Worm (Caenorhabditis elegans): ENCODE data around the gene T05A7.12.

DNA sequence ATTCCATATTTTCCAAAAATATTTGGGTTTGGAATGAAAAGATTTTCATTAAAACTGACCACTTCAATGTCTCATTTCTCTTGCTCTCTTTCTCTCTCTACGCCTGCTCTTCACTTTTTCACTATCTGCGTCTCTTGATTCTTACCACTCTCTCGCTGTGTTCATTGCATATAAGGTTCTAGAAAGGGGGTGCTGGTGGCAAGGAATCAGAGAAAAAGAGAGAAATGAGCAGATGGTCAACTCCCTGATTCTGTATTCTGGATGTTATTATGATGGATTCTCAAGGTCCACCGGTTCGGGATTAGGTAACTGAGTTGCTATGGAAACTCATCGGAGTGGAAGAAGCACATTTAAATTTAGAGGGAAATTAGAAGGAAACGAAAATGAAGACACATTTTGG lies 22.3 kb downstream of the T05A7.12 start:
- TF ChIP-seq efl-1 (GFP tag; optimal IDR thresholded peaks at IDR 0.05): no peak
- TF ChIP-seq ama-1 (optimal IDR thresholded peaks at IDR 0.05): no peak
- no peak for TF ChIP-seq ama-1 (GFP tag; optimal IDR thresholded peaks at IDR 0.05)
- no peak for TF ChIP-seq madf-3 (GFP tag; IDR thresholded peaks at IDR 0.05)
- TF ChIP-seq dpl-1 (GFP tag; optimal IDR thresholded peaks at IDR 0.05): no peak
- TF ChIP-seq him-1 (tag; optimal IDR thresholded peaks at IDR 0.05): no peak
- TF ChIP-seq K11D2.4 (GFP tag; IDR thresholded peaks at IDR 0.05): no peak
- TF ChIP-seq lin-54 (GFP tag; optimal IDR thresholded peaks at IDR 0.05): no peak
- TF ChIP-seq nhr-90 (tag; optimal IDR thresholded peaks at IDR 0.05): no peak
- TF ChIP-seq sptf-2 (GFP tag; optimal IDR thresholded peaks at IDR 0.05): no peak
- no peak for TF ChIP-seq bed-1 (GFP tag; IDR thresholded peaks at IDR 0.05)
- TF ChIP-seq B0035.1 (tag; optimal IDR thresholded peaks at IDR 0.05): no peak
- no peak for TF ChIP-seq snpc-4 (GFP tag; optimal IDR thresholded peaks at IDR 0.05)
- no peak for TF ChIP-seq snpc-4 (tag; optimal IDR thresholded peaks at IDR 0.05)
- no peak for TF ChIP-seq athp-1 (tag; optimal IDR thresholded peaks at IDR 0.05)
